Fruit fly (Drosophila melanogaster): ENCODE measurements around the gene Rat1.

The Rat1 gene

dm6 chr2L:6956725-6957124 is 48.8 kb downstream of the Rat1 start, which contains the start of the genes CG13775 and CG3430 (continued):
- TF ChIP-seq eve (GFP tag; optimal IDR thresholded peaks at IDR 0.05) = no peak
- no peak for TF ChIP-seq Atf3 (GFP tag; optimal IDR thresholded peaks at IDR 0.05)
- TF ChIP-seq Drgx (GFP tag; IDR thresholded peaks at IDR 0.05) = no peak
- no peak for TF ChIP-seq pita (GFP tag; optimal IDR thresholded peaks at IDR 0.05)
- TF ChIP-seq Oli (tag; optimal IDR thresholded peaks at IDR 0.05) = no peak
- no peak for TF ChIP-seq Nf-YB (GFP tag; optimal IDR thresholded peaks at IDR 0.05)
- no peak for TF ChIP-seq CG16779 (GFP tag; IDR thresholded peaks at IDR 0.05)
- peak; percentile 56; the same call in 2 of the 3 replicates for TF ChIP-seq CG6791 (GFP tag; IDR thresholded peaks at IDR 0.05; ENCODE audit: partially characterized antibody)
- TF ChIP-seq pros (GFP tag; optimal IDR thresholded peaks at IDR 0.05) = no peak
- TF ChIP-seq CG9437 (GFP tag; optimal IDR thresholded peaks at IDR 0.05) = peak; percentile 2
- no peak for TF ChIP-seq CG8765 (GFP tag; IDR thresholded peaks at IDR 0.05)
- TF ChIP-seq br (optimal IDR thresholded peaks at IDR 0.05) = no peak
- no peak for TF ChIP-seq CG6254 (GFP tag; optimal IDR thresholded peaks at IDR 0.05)
- peak; percentile 41 for TF ChIP-seq CG9817 (tag; optimal IDR thresholded peaks at IDR 0.05)
- no peak for TF ChIP-seq Atf6 (GFP tag; IDR thresholded peaks at IDR 0.05)
- no peak for TF ChIP-seq tap (tag; optimal IDR thresholded peaks at IDR 0.05)
- peak; percentile 33 for TF ChIP-seq gro (GFP tag; optimal IDR thresholded peaks at IDR 0.05)
- no peak for TF ChIP-seq CG31388 (GFP tag; optimal IDR thresholded peaks at IDR 0.05)
- no peak for TF ChIP-seq CG1647 (GFP tag; optimal IDR thresholded peaks at IDR 0.05)
- no peak for TF ChIP-seq Usf (GFP tag; optimal IDR thresholded peaks at IDR 0.05)
- TF ChIP-seq CG18599 (GFP tag; optimal IDR thresholded peaks at IDR 0.05) = no peak
- 0 out of 3 replicates have a peak, but pooled peaks have one; percentile 44 for TF ChIP-seq hb (GFP tag; IDR thresholded peaks at IDR 0.05; ENCODE audit: partially characterized antibody)
- TF ChIP-seq CG2120 (GFP tag; optimal IDR thresholded peaks at IDR 0.05) = peak; percentile 59
- TF ChIP-seq CG12071 (GFP tag; optimal IDR thresholded peaks at IDR 0.05) = no peak
- peak in 1 of 2 experiments; percentile 1 for TF ChIP-seq Hr51 (GFP tag; optimal IDR thresholded peaks at IDR 0.05)
- no peak for TF ChIP-seq CG18262 (tag; optimal IDR thresholded peaks at IDR 0.05)
- TF ChIP-seq CG34376 (GFP tag; optimal IDR thresholded peaks at IDR 0.05) = peak; percentile 40
- TF ChIP-seq bcd (GFP tag; optimal IDR thresholded peaks at IDR 0.05) = no peak
- TF ChIP-seq Ssrp (tag; optimal IDR thresholded peaks at IDR 0.05) = no peak
- 0 out of 3 replicates have a peak, but pooled peaks have one; percentile 16 for TF ChIP-seq ase (GFP tag; IDR thresholded peaks at IDR 0.05)
- TF ChIP-seq z (GFP tag; IDR thresholded peaks at IDR 0.05) = no peak
- TF ChIP-seq CG32767 (GFP tag; IDR thresholded peaks at IDR 0.05) = no peak
- peak; percentile 14 for TF ChIP-seq gfzf (GFP tag; optimal IDR thresholded peaks at IDR 0.05)
- no peak for TF ChIP-seq ems (GFP tag; optimal IDR thresholded peaks at IDR 0.05)
- TF ChIP-seq CG9215 (GFP tag; IDR thresholded peaks at IDR 0.05) = no peak
- TF ChIP-seq row (GFP tag; IDR thresholded peaks at IDR 0.05) = peak; percentile 91
- peak; percentile 58; the same call in 2 of the 3 replicates for TF ChIP-seq CG11456 (GFP tag; IDR thresholded peaks at IDR 0.05)
- no peak for TF ChIP-seq sd (tag; optimal IDR thresholded peaks at IDR 0.05)
- no peak for TF ChIP-seq sens-2 (GFP tag; IDR thresholded peaks at IDR 0.05)
- TF ChIP-seq Adf1 (GFP tag; IDR thresholded peaks at IDR 0.05) = peak; percentile 71
- TF ChIP-seq Med (GFP tag) = peak; percentile 92
- TF ChIP-seq CG12391 (tag; optimal IDR thresholded peaks at IDR 0.05) = peak; percentile 38
- peak; percentile 17 for TF ChIP-seq CG30020 (tag; optimal IDR thresholded peaks at IDR 0.05)
- TF ChIP-seq pb (GFP tag; optimal IDR thresholded peaks at IDR 0.05) = peak; percentile 28
- TF ChIP-seq Eip74EF (GFP tag; optimal IDR thresholded peaks at IDR 0.05) = no peak
- TF ChIP-seq Lpt (GFP tag; optimal IDR thresholded peaks at IDR 0.05) = no peak
- peak; percentile 96 for TF ChIP-seq MBD-R2 (GFP tag; IDR thresholded peaks at IDR 0.05)
- TF ChIP-seq zfh2 (GFP tag; optimal IDR thresholded peaks at IDR 0.05) = peak; percentile 36
- TF ChIP-seq Hand (GFP tag; optimal IDR thresholded peaks at IDR 0.05) = no peak
- TF ChIP-seq Atf-2 (GFP tag; optimal IDR thresholded peaks at IDR 0.05) = no peak
- TF ChIP-seq fu2 (GFP tag; optimal IDR thresholded peaks at IDR 0.05) = no peak
- TF ChIP-seq emc (GFP tag; optimal IDR thresholded peaks at IDR 0.05) = no peak
